Fruit fly (Drosophila melanogaster) whole organism, embryonic: ENCODE results near the gene Dsp1.
A peak's percentile ranks its signal among the peaks of the same experiment; 100 is the strongest.

Source experiments
- CG10654 ChIP-seq: fragments of 200-800 bp; sonication (Bioruptor generic); optimal IDR thresholded peaks from 2 replicates; lab custom pipeline; 2016; ENCODE audit warnings: missing biosample characterization, missing genetic modification characterization
- CG10979 ChIP-seq: fragments of 200-800 bp; sonication (Bioruptor generic); optimal IDR thresholded peaks from 2 replicates; lab custom pipeline; 2018; ENCODE audit warnings: missing biosample characterization, mild to moderate bottlenecking, missing genetic modification characterization, moderate library complexity
- CG12659 ChIP-seq: fragments of 200-800 bp; sonication (Bioruptor generic); optimal IDR thresholded peaks from 3 replicates; lab custom pipeline; 2017; ENCODE audit warnings: mild to moderate bottlenecking, missing biosample characterization, missing genetic modification reagents, missing genetic modification characterization
- CG12744 ChIP-seq: fragments of 200-800 bp; sonication (Bioruptor generic); optimal IDR thresholded peaks from 2 replicates; lab custom pipeline; 2016; ENCODE audit warnings: missing biosample characterization, missing genetic modification characterization
- CG13894 ChIP-seq: fragments of 200-800 bp; sonication (Bioruptor generic); optimal IDR thresholded peaks from 3 replicates; lab custom pipeline; 2018; ENCODE audit warnings: missing biosample characterization, mild to moderate bottlenecking, missing genetic modification characterization, moderate library complexity
- CG14860 ChIP-seq: fragments of 200-800 bp; sonication (Bioruptor generic); IDR thresholded peaks from 3 replicates; pipeline ENCODE4 v1.3.6; 2022; ENCODE audit warnings: missing biosample characterization, missing genetic modification characterization; ENCODE audit not compliant: partially characterized antibody
- CG16813 ChIP-seq: fragments of 200-800 bp; sonication (Bioruptor generic); IDR thresholded peaks from 3 replicates; pipeline ENCODE4 v1.3.6; 2022; ENCODE audit warnings: missing biosample characterization, missing genetic modification characterization; ENCODE audit not compliant: partially characterized antibody
- CG17568 ChIP-seq: fragments of 200-800 bp; sonication (Bioruptor generic); optimal IDR thresholded peaks from 2 replicates; lab custom pipeline; 2018; ENCODE audit warnings: missing biosample characterization, mild to moderate bottlenecking, missing genetic modification characterization, moderate library complexity
- CG17829 ChIP-seq: fragments of 200-800 bp; optimal IDR thresholded peaks from 2 replicates; lab custom pipeline; 2019; ENCODE audit warnings: missing biosample characterization, mild to moderate bottlenecking, missing genetic modification characterization, moderate library complexity
- CG18262 ChIP-seq: fragments of 200-800 bp; optimal IDR thresholded peaks from 3 replicates; lab custom pipeline; 2019; ENCODE audit warnings: missing biosample characterization, mild to moderate bottlenecking, missing genetic modification characterization, moderate library complexity
- CG18599 ChIP-seq: fragments of 200-800 bp; sonication (Bioruptor generic); optimal IDR thresholded peaks from 3 replicates; lab custom pipeline; 2017; ENCODE audit warnings: missing biosample characterization, missing genetic modification characterization, mild to moderate bottlenecking, moderate library complexity, missing genetic modification reagents
- CG2875 ChIP-seq: fragments of 200-800 bp; sonication (Bioruptor generic); optimal IDR thresholded peaks from 2 replicates; lab custom pipeline; 2017; ENCODE audit warnings: missing biosample characterization, mild to moderate bottlenecking, missing genetic modification characterization, missing genetic modification reagents
- CG3163 ChIP-seq: fragments of 200-800 bp; sonication (Bioruptor generic); optimal IDR thresholded peaks from 3 replicates; lab custom pipeline; 2016; ENCODE audit warnings: missing biosample characterization, missing genetic modification characterization
- CG4360 ChIP-seq: fragments of 200-800 bp; sonication (Bioruptor generic); IDR thresholded peaks from 2 replicates; pipeline ENCODE4 v1.3.6; 2022; ENCODE audit warnings: missing biosample characterization, missing genetic modification characterization
- CG5180 ChIP-seq: fragments of 200-800 bp; sonication (Bioruptor generic); optimal IDR thresholded peaks from 3 replicates; lab custom pipeline; 2017; ENCODE audit warnings: missing biosample characterization, missing genetic modification characterization, mild to moderate bottlenecking, moderate library complexity, missing genetic modification reagents
- CG6654 ChIP-seq: fragments of 200-800 bp; sonication (Bioruptor generic); optimal IDR thresholded peaks from 2 replicates; lab custom pipeline; 2017; ENCODE audit warnings: missing biosample characterization, mild to moderate bottlenecking, missing genetic modification characterization
- CG7271 ChIP-seq: fragments of 200-800 bp; sonication (Bioruptor generic); optimal IDR thresholded peaks from 2 replicates; lab custom pipeline; 2018; ENCODE audit warnings: missing biosample characterization, mild to moderate bottlenecking, missing genetic modification characterization, moderate library complexity
- CG7556 ChIP-seq: fragments of 200-800 bp; sonication (Bioruptor generic); optimal IDR thresholded peaks from 2 replicates; lab custom pipeline; 2017; ENCODE audit warnings: missing biosample characterization, mild to moderate bottlenecking, missing genetic modification characterization
- CG7963 ChIP-seq: fragments of 200-800 bp; sonication (Bioruptor generic); IDR thresholded peaks from 3 replicates; pipeline ENCODE4 v1.3.6; 2022; ENCODE audit warnings: missing biosample characterization, missing genetic modification characterization; ENCODE audit not compliant: partially characterized antibody
- CG9609 ChIP-seq: fragments of 200-800 bp; sonication (Bioruptor generic); optimal IDR thresholded peaks from 3 replicates; lab custom pipeline; 2016; ENCODE audit warnings: missing biosample characterization, missing genetic modification characterization
- Camta ChIP-seq: fragments of 200-800 bp; sonication (Bioruptor generic); optimal IDR thresholded peaks from 2 replicates; lab custom pipeline; 2016; ENCODE audit warnings: missing biosample characterization, missing genetic modification characterization
- CrebB ChIP-seq: fragments of 200-800 bp; sonication (Bioruptor generic); optimal IDR thresholded peaks from 3 replicates; lab custom pipeline; 2018; ENCODE audit warnings: missing biosample characterization, mild to moderate bottlenecking, missing genetic modification characterization
- Ets97D ChIP-seq: fragments of 200-800 bp; sonication (Bioruptor generic); optimal IDR thresholded peaks from 3 replicates; lab custom pipeline; 2016; ENCODE audit warnings: missing biosample characterization, missing genetic modification characterization
- HLH4C ChIP-seq: fragments of 200-800 bp; sonication (Bioruptor generic); IDR thresholded peaks from 3 replicates; pipeline ENCODE4 v1.3.6; 2022; ENCODE audit warnings: missing biosample characterization, missing genetic modification characterization; ENCODE audit not compliant: partially characterized antibody
- HLHmδ ChIP-seq: fragments of 200-800 bp; sonication (Bioruptor generic); optimal IDR thresholded peaks from 2 replicates; lab custom pipeline; 2018; ENCODE audit warnings: missing biosample characterization, mild to moderate bottlenecking, missing genetic modification characterization, moderate library complexity
- MBD-R2 ChIP-seq: fragments of 200-800 bp; sonication (Bioruptor generic); IDR thresholded peaks from 2 replicates; pipeline ENCODE4 v1.3.6; 2022; ENCODE audit warnings: missing biosample characterization, missing genetic modification characterization
- MTF-1 ChIP-seq: fragments of 200-800 bp; sonication (Bioruptor generic); optimal IDR thresholded peaks from 2 replicates; lab custom pipeline; 2018; ENCODE audit warnings: missing biosample characterization, mild to moderate bottlenecking, missing genetic modification characterization, borderline replicate concordance
- Meics ChIP-seq: fragments of 200-800 bp; sonication (Bioruptor generic); optimal IDR thresholded peaks from 2 replicates; lab custom pipeline; 2017; ENCODE audit warnings: missing biosample characterization, mild to moderate bottlenecking, missing genetic modification characterization
- NC2β ChIP-seq: fragments of 200-800 bp; sonication (Bioruptor generic); optimal IDR thresholded peaks from 2 replicates; lab custom pipeline; 2016; ENCODE audit warnings: missing biosample characterization, missing genetic modification characterization
- PHDP ChIP-seq: fragments of 200-800 bp; sonication (Bioruptor generic); optimal IDR thresholded peaks from 3 replicates; lab custom pipeline; 2018; ENCODE audit warnings: missing biosample characterization, mild to moderate bottlenecking, missing genetic modification characterization, moderate library complexity
- Sox100B ChIP-seq: fragments of 200-800 bp; sonication (Bioruptor generic); optimal IDR thresholded peaks from 3 replicates; lab custom pipeline; 2018; ENCODE audit warnings: missing biosample characterization, mild to moderate bottlenecking, missing genetic modification characterization
- cas ChIP-seq: fragments of 200-800 bp; sonication (Bioruptor generic); IDR thresholded peaks from 2 replicates; pipeline ENCODE4 v1.3.6; 2022; ENCODE audit warnings: missing biosample characterization, missing genetic modification characterization
- cato ChIP-seq: fragments of 200-800 bp; sonication (Bioruptor generic); optimal IDR thresholded peaks from 2 replicates; lab custom pipeline; 2016; ENCODE audit warnings: missing biosample characterization, missing genetic modification characterization, borderline replicate concordance
- dimm ChIP-seq: fragments of 200-800 bp; sonication (Bioruptor generic); IDR thresholded peaks from 2 replicates; pipeline ENCODE4 v1.3.6; 2022; ENCODE audit warnings: missing biosample characterization, missing genetic modification characterization
- dpn ChIP-seq, 2 experiments: fragments of 200-800 bp; sonication (Bioruptor generic); optimal IDR thresholded peaks; 3 replicates each; lab custom pipeline; 2016; ENCODE audit warnings: missing biosample characterization in 2 of 2, missing genetic modification characterization in 2 of 2
- esg ChIP-seq: fragments of 200-800 bp; sonication (Bioruptor generic); conservative IDR thresholded peaks from 2 replicates; pipeline ENCODE4 v1.3.6; 2022; ENCODE audit warnings: missing biosample characterization, missing genetic modification characterization
- eyg ChIP-seq: fragments of 200-800 bp; sonication (Bioruptor generic); optimal IDR thresholded peaks from 3 replicates; lab custom pipeline; 2016; ENCODE audit warnings: missing biosample characterization, missing genetic modification characterization
- fd64A ChIP-seq: fragments of 200-800 bp; sonication (Bioruptor generic); optimal IDR thresholded peaks from 3 replicates; lab custom pipeline; 2018; ENCODE audit warnings: missing biosample characterization, mild to moderate bottlenecking, missing genetic modification characterization
- gem ChIP-seq: fragments of 200-800 bp; sonication (Bioruptor generic); optimal IDR thresholded peaks from 2 replicates; lab custom pipeline; 2019; ENCODE audit warnings: missing biosample characterization, mild to moderate bottlenecking, missing genetic modification characterization, moderate library complexity
- hth ChIP-seq: fragments of >200 bp; optimal IDR thresholded peaks from 2 replicates; lab custom pipeline; 2017; ENCODE audit warnings: inconsistent platforms
- inv ChIP-seq: fragments of 200-800 bp; sonication (Bioruptor generic); IDR thresholded peaks from 2 replicates; pipeline ENCODE4 v1.3.6; 2022; ENCODE audit warnings: missing biosample characterization, missing genetic modification characterization; ENCODE audit not compliant: partially characterized antibody
- kay ChIP-seq: fragments of 200-800 bp; sonication (Bioruptor generic); optimal IDR thresholded peaks from 2 replicates; lab custom pipeline; 2016; ENCODE audit warnings: missing biosample characterization, missing genetic modification characterization
- lab ChIP-seq: fragments of 200-800 bp; sonication (Bioruptor generic); optimal IDR thresholded peaks from 3 replicates; lab custom pipeline; 2017; ENCODE audit warnings: missing biosample characterization, missing genetic modification characterization, mild to moderate bottlenecking, moderate library complexity, missing genetic modification reagents
- lilli ChIP-seq: fragments of 200-800 bp; sonication (Bioruptor generic); optimal IDR thresholded peaks from 3 replicates; lab custom pipeline; 2016; ENCODE audit warnings: missing biosample characterization, missing genetic modification characterization
- lola ChIP-seq, 3 experiments: fragments of >200 bp in 2 of 3; fragments of 200-800 bp in 1 of 3; sonication (Bioruptor generic) in 1 of 3; optimal IDR thresholded peaks; 2 replicates each; lab custom pipeline; 2017 to 2019; ENCODE audit warnings: missing biosample characterization in 3 of 3, missing genetic modification characterization in 3 of 3, mild to moderate bottlenecking in 1 of 3, moderate library complexity in 1 of 3
- luna ChIP-seq: fragments of 200-800 bp; sonication (Bioruptor generic); optimal IDR thresholded peaks from 2 replicates; lab custom pipeline; 2016; ENCODE audit warnings: missing biosample characterization, missing genetic modification characterization
- nerfin-2 ChIP-seq: fragments of 200-800 bp; sonication (Bioruptor generic); IDR thresholded peaks from 2 replicates; pipeline ENCODE4 v1.3.6; 2022; ENCODE audit warnings: missing biosample characterization, missing genetic modification characterization; ENCODE audit not compliant: partially characterized antibody
- salm ChIP-seq: fragments of 200-800 bp; sonication (Bioruptor generic); optimal IDR thresholded peaks from 2 replicates; lab custom pipeline; 2018; ENCODE audit warnings: missing biosample characterization, mild to moderate bottlenecking, missing genetic modification characterization
- tgo ChIP-seq: fragments of 200-800 bp; sonication (Bioruptor generic); IDR thresholded peaks from 3 replicates; pipeline ENCODE4 v1.3.6; 2022; ENCODE audit warnings: missing biosample characterization, missing genetic modification characterization
- tna ChIP-seq: fragments of 200-800 bp; sonication (Bioruptor generic); IDR thresholded peaks from 2 replicates; pipeline ENCODE4 v1.3.6; 2022; ENCODE audit warnings: missing biosample characterization, missing genetic modification characterization; ENCODE audit not compliant: partially characterized antibody
- wor ChIP-seq: fragments of 200-800 bp; sonication (Bioruptor generic); IDR thresholded peaks from 2 replicates; pipeline ENCODE4 v1.3.6; 2022; ENCODE audit warnings: missing biosample characterization, missing genetic modification characterization

Dsp1 gene

DNA sequence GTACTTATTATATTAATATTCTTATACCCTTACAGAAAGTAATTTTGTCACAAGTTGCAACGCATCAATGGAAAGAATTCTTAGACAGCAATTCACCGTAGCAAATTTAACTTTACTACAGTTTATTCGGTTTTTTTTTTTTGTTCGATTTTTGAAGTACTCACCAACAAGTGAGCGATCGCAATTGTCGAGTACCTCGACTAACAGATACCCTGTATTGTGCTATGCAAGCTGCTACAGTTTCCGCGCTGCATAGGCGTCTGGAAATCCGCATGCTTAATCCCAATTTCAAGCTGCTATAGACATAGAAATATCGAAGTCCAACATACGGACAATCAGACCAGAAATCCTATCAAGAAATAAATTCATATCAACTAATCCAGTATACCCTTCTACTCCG, 35.2 kb downstream of the Dsp1 start (continued):
- no peak for TF ChIP-seq MTF-1
- TF ChIP-seq CG7271 = no peak
- TF ChIP-seq esg = no peak
- no peak for TF ChIP-seq lab (GFP tag; lab: Kevin White, UChicago)
- no peak for TF ChIP-seq cato (GFP tag; lab: Kevin White, UChicago)
- TF ChIP-seq CG5180 (GFP tag; lab: Kevin White, UChicago) = no peak
- no peak for TF ChIP-seq CG6654 (GFP tag; lab: Kevin White, UChicago)
- peak; percentile 43 for TF ChIP-seq nerfin-2
- TF ChIP-seq CG10979 (tag; lab: Kevin White, UChicago) = no peak
- TF ChIP-seq luna (GFP tag; lab: Kevin White, UChicago) = no peak
- TF ChIP-seq CG2875 = no peak
- no peak for TF ChIP-seq gem (tag; lab: Kevin White, UChicago)
- TF ChIP-seq Camta = no peak
- TF ChIP-seq CG7963 (GFP tag; lab: Robert Waterston, UW) = peak; percentile 52; the same call in 2 of the 3 replicates
- TF ChIP-seq CrebB (tag; lab: Kevin White, UChicago) = no peak
- TF ChIP-seq dimm (GFP tag; lab: Robert Waterston, UW) = no peak
- no peak for TF ChIP-seq wor (GFP tag; lab: Robert Waterston, UW)
- no peak for TF ChIP-seq CG18599 (GFP tag; lab: Kevin White, UChicago)
- peak; percentile 55; the same call in 2 of the 3 replicates for TF ChIP-seq HLH4C
- no peak for TF ChIP-seq lola (GFP tag; optimal IDR thresholded peaks at IDR 0.05; lab: Kevin White, UChicago)
- TF ChIP-seq inv (GFP tag; lab: Robert Waterston, UW) = peak; percentile 36; the same call in 1 of the 2 replicates
- TF ChIP-seq hth (lab: Kevin White, UChicago) = no peak
- no peak for TF ChIP-seq cas (GFP tag; lab: Robert Waterston, UW)
- TF ChIP-seq CG16813 (GFP tag; lab: Robert Waterston, UW) = peak; percentile 26; the same call in 1 of the 3 replicates
- TF ChIP-seq tgo (GFP tag; lab: Robert Waterston, UW) = no peak
- TF ChIP-seq CG12744 = no peak
- no peak for TF ChIP-seq eyg (GFP tag; lab: Kevin White, UChicago)
- TF ChIP-seq Ets97D = no peak
- no peak for TF ChIP-seq CG17568 (GFP tag; lab: Kevin White, UChicago)
- TF ChIP-seq CG10654 = no peak
- TF ChIP-seq CG9609 (GFP tag; lab: Kevin White, UChicago) = no peak
- TF ChIP-seq CG14860 (GFP tag; lab: Robert Waterston, UW) = peak; percentile 50; the same call in 2 of the 3 replicates
- no peak for TF ChIP-seq NC2β (GFP tag; lab: Kevin White, UChicago)
- TF ChIP-seq tna (GFP tag; lab: Robert Waterston, UW) = peak; percentile 41; the same call in 1 of the 2 replicates
- no peak for TF ChIP-seq CG13894 (tag; lab: Kevin White, UChicago)
- TF ChIP-seq CG3163 (GFP tag; lab: Kevin White, UChicago) = no peak

DNA sequence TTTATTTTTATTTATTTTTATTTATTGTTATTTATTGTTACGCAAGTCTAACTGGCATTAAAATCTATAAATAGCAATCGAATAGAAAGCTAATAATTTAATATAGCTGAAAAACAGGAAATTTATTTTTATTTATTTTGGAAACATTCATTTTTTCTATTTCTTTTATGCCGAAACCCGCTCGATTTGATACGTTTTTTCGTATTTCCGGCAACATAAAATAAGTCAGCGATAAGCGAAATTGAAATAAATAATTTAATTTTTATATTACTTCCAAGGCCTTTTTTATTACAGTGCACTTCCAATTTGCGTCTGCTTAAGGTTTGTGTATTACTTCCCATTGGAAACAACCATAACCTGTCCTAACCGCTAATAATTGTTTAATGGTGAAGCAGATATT, 38.5 kb downstream of the Dsp1 start:
- TF ChIP-seq CG10979 (tag; lab: Kevin White, UChicago) = peak; percentile 10
- TF ChIP-seq CG7556 (GFP tag; lab: Kevin White, UChicago) = no peak
- TF ChIP-seq HLHmδ = no peak
- TF ChIP-seq CG18262 = peak; percentile 36
- TF ChIP-seq fd64A (GFP tag; lab: Kevin White, UChicago) = no peak
- TF ChIP-seq Sox100B (GFP tag; lab: Kevin White, UChicago) = peak; percentile 46
- peak; percentile 20 for TF ChIP-seq PHDP (tag; lab: Kevin White, UChicago)
- no peak for TF ChIP-seq Meics (GFP tag; lab: Kevin White, UChicago)
- TF ChIP-seq lilli (GFP tag; lab: Kevin White, UChicago) = peak; percentile 13
- no peak for TF ChIP-seq salm
- no peak for TF ChIP-seq MBD-R2 (GFP tag; lab: Robert Waterston, UW)
- TF ChIP-seq dpn (GFP tag; optimal IDR thresholded peaks at IDR 0.05; lab: Kevin White, UChicago) = peak in 1 of 2 experiments; percentile 12
- no peak for TF ChIP-seq kay (GFP tag; lab: Kevin White, UChicago)
- peak; percentile 21 for TF ChIP-seq CG17829
- peak; percentile 18 for TF ChIP-seq CG12659 (GFP tag; lab: Kevin White, UChicago)
- no peak for TF ChIP-seq CG4360 (GFP tag; lab: Robert Waterston, UW)
